Fruit fly (Drosophila melanogaster) whole organism, embryonic: ENCODE data around the gene dar1.

Experiments used
- ATbp ChIP-seq: fragments of 200-800 bp; sonication (Bioruptor generic); optimal IDR thresholded peaks from 2 replicates; lab custom pipeline; 2017; ENCODE audit warnings: missing biosample characterization, mild to moderate bottlenecking, missing genetic modification characterization, missing genetic modification reagents
- Bdp1 ChIP-seq: fragments of 200-800 bp; sonication (Bioruptor generic); optimal IDR thresholded peaks from 3 replicates; lab custom pipeline; 2016; ENCODE audit warnings: missing biosample characterization, missing genetic modification characterization
- CG13287 ChIP-seq: fragments of 200-800 bp; sonication (Bioruptor generic); IDR thresholded peaks from 2 replicates; pipeline ENCODE4 v1.3.6; 2022; ENCODE audit warnings: missing biosample characterization, missing genetic modification characterization; ENCODE audit not compliant: partially characterized antibody
- CG13424 ChIP-seq: fragments of 200-800 bp; sonication (Bioruptor generic); optimal IDR thresholded peaks from 2 replicates; lab custom pipeline; 2019; ENCODE audit warnings: missing biosample characterization, mild to moderate bottlenecking, missing genetic modification characterization, moderate library complexity
- CG1603 ChIP-seq: fragments of 200-800 bp; sonication (Bioruptor generic); optimal IDR thresholded peaks from 2 replicates; lab custom pipeline; 2019; ENCODE audit warnings: missing biosample characterization, mild to moderate bottlenecking, missing genetic modification characterization, moderate library complexity
- CG2120 ChIP-seq: fragments of 200-800 bp; sonication (Bioruptor generic); optimal IDR thresholded peaks from 3 replicates; lab custom pipeline; 2016; ENCODE audit warnings: missing biosample characterization, missing genetic modification characterization
- CG30403 ChIP-seq: fragments of 200-800 bp; sonication (Bioruptor generic); optimal IDR thresholded peaks from 3 replicates; lab custom pipeline; 2016; ENCODE audit warnings: missing biosample characterization, missing genetic modification characterization
- CG4854 ChIP-seq: fragments of 200-800 bp; sonication (Bioruptor generic); optimal IDR thresholded peaks from 2 replicates; lab custom pipeline; 2016; ENCODE audit warnings: missing biosample characterization, missing genetic modification characterization, inconsistent platforms
- CG7839 ChIP-seq: fragments of 200-800 bp; sonication (Bioruptor generic); optimal IDR thresholded peaks from 3 replicates; lab custom pipeline; 2018; ENCODE audit warnings: missing biosample characterization, mild to moderate bottlenecking, missing genetic modification characterization, moderate library complexity
- CG8281 ChIP-seq: fragments of 200-800 bp; sonication (Bioruptor generic); optimal IDR thresholded peaks from 2 replicates; lab custom pipeline; 2018; ENCODE audit warnings: missing biosample characterization, mild to moderate bottlenecking, missing genetic modification characterization, moderate library complexity
- Dek ChIP-seq: fragments of 200-800 bp; sonication (Bioruptor generic); optimal IDR thresholded peaks from 3 replicates; lab custom pipeline; 2019; ENCODE audit warnings: missing biosample characterization, mild to moderate bottlenecking, missing genetic modification characterization, moderate library complexity
- Dfd ChIP-seq, 2 experiments: fragments of >200 bp; optimal IDR thresholded peaks; 2 replicates each; lab custom pipeline; 2017; ENCODE audit warnings: missing biosample characterization in 2 of 2, missing genetic modification characterization in 2 of 2
- Dip2 ChIP-seq: fragments of 200-800 bp; sonication (Bioruptor generic); IDR thresholded peaks from 2 replicates; pipeline ENCODE4 v1.3.6; 2022; ENCODE audit warnings: missing biosample characterization, missing genetic modification characterization
- Dip3 ChIP-seq: fragments of 200-800 bp; sonication (Bioruptor generic); optimal IDR thresholded peaks from 3 replicates; lab custom pipeline; 2016; ENCODE audit warnings: missing biosample characterization, missing genetic modification characterization
- Drgx ChIP-seq: fragments of 200-800 bp; sonication (Bioruptor generic); IDR thresholded peaks from 2 replicates; pipeline ENCODE4 v1.3.6; 2022; ENCODE audit warnings: missing biosample characterization, missing genetic modification characterization
- Elba2 ChIP-seq: fragments of 200-800 bp; sonication (Bioruptor generic); optimal IDR thresholded peaks from 3 replicates; lab custom pipeline; 2016; ENCODE audit warnings: missing biosample characterization, missing genetic modification characterization
- Ets65A ChIP-seq: fragments of 200-800 bp; sonication (Bioruptor generic); peaks from one replicate; lab custom pipeline; 2016; ENCODE audit warnings: missing biosample characterization, missing genetic modification characterization
- Ets97D ChIP-seq: fragments of 200-800 bp; sonication (Bioruptor generic); optimal IDR thresholded peaks from 3 replicates; lab custom pipeline; 2016; ENCODE audit warnings: missing biosample characterization, missing genetic modification characterization
- H2.0 ChIP-seq: fragments of 200-800 bp; sonication (Bioruptor generic); IDR thresholded peaks from 2 replicates; pipeline ENCODE4 v1.3.6; 2022; ENCODE audit warnings: missing biosample characterization, missing genetic modification characterization
- HLH4C ChIP-seq: fragments of 200-800 bp; sonication (Bioruptor generic); IDR thresholded peaks from 3 replicates; pipeline ENCODE4 v1.3.6; 2022; ENCODE audit warnings: missing biosample characterization, missing genetic modification characterization; ENCODE audit not compliant: partially characterized antibody
- HLH54F ChIP-seq: fragments of 200-800 bp; sonication (Bioruptor generic); optimal IDR thresholded peaks from 3 replicates; lab custom pipeline; 2016; ENCODE audit warnings: missing biosample characterization, missing genetic modification characterization
- Hand ChIP-seq: fragments of 200-800 bp; sonication (Bioruptor generic); optimal IDR thresholded peaks from 2 replicates; lab custom pipeline; 2017; ENCODE audit warnings: mild to moderate bottlenecking, missing biosample characterization, missing genetic modification reagents, missing genetic modification characterization
- Hmr ChIP-seq: fragments of 200-800 bp; sonication (Bioruptor generic); optimal IDR thresholded peaks from 3 replicates; lab custom pipeline; 2017; ENCODE audit warnings: mild to moderate bottlenecking, missing biosample characterization, missing genetic modification reagents, missing genetic modification characterization
- Xbp1 ChIP-seq: fragments of 200-800 bp; sonication (Bioruptor generic); optimal IDR thresholded peaks from 3 replicates; lab custom pipeline; 2016; ENCODE audit warnings: missing biosample characterization, mild to moderate bottlenecking, missing genetic modification characterization
- YL-1 ChIP-seq: fragments of 200-800 bp; sonication (Bioruptor generic); optimal IDR thresholded peaks from 3 replicates; lab custom pipeline; 2017; ENCODE audit warnings: missing biosample characterization, mild to moderate bottlenecking, missing genetic modification characterization
- crol ChIP-seq: fragments of 200-800 bp; sonication (Bioruptor generic); IDR thresholded peaks from 2 replicates; pipeline ENCODE4 v1.3.6; 2022; ENCODE audit warnings: missing biosample characterization, missing genetic modification characterization
- da ChIP-seq: fragments of 200-800 bp; sonication (Bioruptor generic); optimal IDR thresholded peaks from 2 replicates; lab custom pipeline; 2016; ENCODE audit warnings: missing biosample characterization, missing genetic modification characterization
- disco-r ChIP-seq: fragments of 200-800 bp; sonication (Bioruptor generic); optimal IDR thresholded peaks from 2 replicates; lab custom pipeline; 2016; ENCODE audit warnings: missing biosample characterization, missing genetic modification characterization
- dm ChIP-seq: fragments of 200-800 bp; sonication (Bioruptor generic); optimal IDR thresholded peaks from 3 replicates; lab custom pipeline; 2016; ENCODE audit warnings: missing biosample characterization, missing genetic modification characterization
- dmrt11E ChIP-seq: fragments of 200-800 bp; sonication (Bioruptor generic); optimal IDR thresholded peaks from 3 replicates; lab custom pipeline; 2018; ENCODE audit warnings: missing biosample characterization, mild to moderate bottlenecking, missing genetic modification characterization, moderate library complexity
- dysf ChIP-seq: fragments of 200-800 bp; sonication (Bioruptor generic); IDR thresholded peaks from 3 replicates; pipeline ENCODE4 v1.3.6; 2022; ENCODE audit warnings: missing biosample characterization, missing genetic modification characterization
- fd3F ChIP-seq: fragments of 200-800 bp; sonication (Bioruptor generic); optimal IDR thresholded peaks from 2 replicates; lab custom pipeline; 2018; ENCODE audit warnings: missing biosample characterization, mild to moderate bottlenecking, missing genetic modification characterization, moderate library complexity
- gem ChIP-seq: fragments of 200-800 bp; sonication (Bioruptor generic); optimal IDR thresholded peaks from 2 replicates; lab custom pipeline; 2019; ENCODE audit warnings: missing biosample characterization, mild to moderate bottlenecking, missing genetic modification characterization, moderate library complexity
- maf-S ChIP-seq: fragments of 200-800 bp; sonication (Bioruptor generic); optimal IDR thresholded peaks from 2 replicates; lab custom pipeline; 2016; ENCODE audit warnings: missing biosample characterization, missing genetic modification characterization
- onecut ChIP-seq: fragments of 200-800 bp; sonication (Bioruptor generic); IDR thresholded peaks from 2 replicates; pipeline ENCODE4 v1.3.6; 2022; ENCODE audit warnings: missing biosample characterization, missing genetic modification characterization
- peb ChIP-seq: fragments of 200-800 bp; sonication (Bioruptor generic); IDR thresholded peaks from 2 replicates; pipeline ENCODE4 v1.3.6; 2022; ENCODE audit warnings: missing biosample characterization, missing genetic modification characterization
- pita ChIP-seq: fragments of 200-800 bp; sonication (Bioruptor generic); optimal IDR thresholded peaks from 2 replicates; lab custom pipeline; 2017; ENCODE audit warnings: missing biosample characterization, mild to moderate bottlenecking, missing genetic modification characterization
- pzg ChIP-seq: fragments of 200-800 bp; sonication (Bioruptor generic); optimal IDR thresholded peaks from 3 replicates; lab custom pipeline; 2018; ENCODE audit warnings: missing biosample characterization, mild to moderate bottlenecking, missing genetic modification characterization, moderate library complexity
- ro ChIP-seq: fragments of 200-800 bp; sonication (Bioruptor generic); IDR thresholded peaks from 2 replicates; pipeline ENCODE4 v1.3.6; 2022; ENCODE audit warnings: missing biosample characterization, missing genetic modification characterization
- sob ChIP-seq: fragments of 200-800 bp; sonication (Bioruptor generic); IDR thresholded peaks from 2 replicates; pipeline ENCODE4 v1.3.6; 2022; ENCODE audit warnings: missing biosample characterization, missing genetic modification characterization
- sug ChIP-seq: fragments of 200-800 bp; optimal IDR thresholded peaks from 2 replicates; lab custom pipeline; 2019; ENCODE audit warnings: missing biosample characterization, mild to moderate bottlenecking, missing genetic modification characterization, moderate library complexity
- tna ChIP-seq: fragments of 200-800 bp; sonication (Bioruptor generic); IDR thresholded peaks from 2 replicates; pipeline ENCODE4 v1.3.6; 2022; ENCODE audit warnings: missing biosample characterization, missing genetic modification characterization; ENCODE audit not compliant: partially characterized antibody
- vnd ChIP-seq: fragments of 200-800 bp; sonication (Bioruptor generic); IDR thresholded peaks from 3 replicates; pipeline ENCODE4 v1.3.6; 2022; ENCODE audit warnings: missing biosample characterization, missing genetic modification characterization; ENCODE audit not compliant: partially characterized antibody
- zf30C ChIP-seq: fragments of 200-800 bp; sonication (Bioruptor generic); optimal IDR thresholded peaks from 3 replicates; lab custom pipeline; 2018; ENCODE audit warnings: missing biosample characterization, mild to moderate bottlenecking, missing genetic modification characterization
- zfh2 ChIP-seq: fragments of 200-800 bp; sonication (Bioruptor generic); optimal IDR thresholded peaks from 2 replicates; lab custom pipeline; 2016; ENCODE audit warnings: missing biosample characterization, missing genetic modification characterization

Gene dar1

dm6 chr3L:3665288-3666210 is 39.4 kb downstream of the dar1 start (continued):
- TF ChIP-seq vnd (GFP tag; lab: Robert Waterston, UW) (no peak), Dek (tag; lab: Kevin White, UChicago) (peak; percentile 20), tna (GFP tag; lab: Robert Waterston, UW) (no peak), pita (GFP tag; lab: Kevin White, UChicago) (no peak), onecut (GFP tag; lab: Robert Waterston, UW) (peak; percentile 20; the same call in 1 of the 2 replicates), HLH4C (no peak), Dip2 (GFP tag; lab: Robert Waterston, UW) (no peak), disco-r (GFP tag; lab: Kevin White, UChicago) (no peak), CG7839 (tag; lab: Kevin White, UChicago) (peak; percentile 10), dm (GFP tag; lab: Kevin White, UChicago) (peak; percentile 17), CG13424 (tag; lab: Kevin White, UChicago) (peak; percentile 61), Dfd (GFP tag; optimal IDR thresholded peaks at IDR 0.05; lab: Kevin White, UChicago) (no peak), Bdp1 (GFP tag; lab: Kevin White, UChicago) (no peak), YL-1 (GFP tag; lab: Kevin White, UChicago) (no peak), CG4854 (GFP tag; lab: Kevin White, UChicago) (no peak), dysf (GFP tag; lab: Robert Waterston, UW) (peak; percentile 36; the same call in 1 of the 3 replicates), ATbp (peak; percentile 44), H2.0 (GFP tag; lab: Robert Waterston, UW) (peak; percentile 6; the same call in 1 of the 2 replicates), crol (GFP tag; lab: Robert Waterston, UW) (0 out of 2 replicates have a peak, but pooled peaks have one; percentile 20), peb (GFP tag; lab: Robert Waterston, UW) (0 out of 2 replicates have a peak, but pooled peaks have one; percentile 40), CG13287 (GFP tag; lab: Robert Waterston, UW) (no peak), da (GFP tag; lab: Kevin White, UChicago) (no peak), Xbp1 (GFP tag; lab: Kevin White, UChicago) (peak; percentile 54), maf-S (GFP tag; lab: Kevin White, UChicago) (peak; percentile 9), CG8281 (no peak), CG2120 (GFP tag; lab: Kevin White, UChicago) (peak; percentile 63), sob (0 out of 2 replicates have a peak, but pooled peaks have one; percentile 12), ro (GFP tag; lab: Robert Waterston, UW) (no peak), Hmr (GFP tag; lab: Kevin White, UChicago) (peak; percentile 14), Ets97D (GFP tag; lab: Kevin White, UChicago) (no peak), Dip3 (GFP tag; lab: Kevin White, UChicago) (peak; percentile 64), Hand (GFP tag; lab: Kevin White, UChicago) (no peak), CG30403 (GFP tag; lab: Kevin White, UChicago) (peak; percentile 55), zfh2 (GFP tag; lab: Kevin White, UChicago) (peak; percentile 47), sug (no peak), HLH54F (GFP tag; lab: Kevin White, UChicago) (peak; percentile 40)

DNA sequence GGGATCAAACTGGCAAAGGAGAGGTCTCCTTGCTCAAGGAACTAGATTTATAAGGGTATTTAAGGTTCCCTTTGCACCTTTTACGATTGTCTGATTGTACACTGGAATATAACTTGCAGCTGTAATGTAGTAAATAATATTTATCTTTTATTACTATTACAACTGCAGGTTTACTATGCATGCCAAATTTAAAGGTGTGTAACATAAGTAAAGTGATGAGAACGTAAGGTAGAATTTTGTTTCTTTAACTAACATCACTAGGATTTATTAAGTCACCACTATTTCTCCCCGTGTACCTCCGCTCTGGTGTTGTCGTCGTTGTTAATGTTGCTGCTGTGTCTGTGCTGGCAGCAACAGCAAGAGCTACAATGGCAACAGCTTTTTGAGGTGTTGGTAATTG is 41.4 kb downstream of the dar1 start:
- TF ChIP-seq Elba2 (GFP tag; lab: Kevin White, UChicago): no peak
- TF ChIP-seq gem: peak; percentile 19
- peak; percentile 49 for TF ChIP-seq Ets65A (GFP tag; lab: Kevin White, UChicago)
- peak; percentile 20 for TF ChIP-seq CG1603 (tag; lab: Kevin White, UChicago)
- TF ChIP-seq fd3F (GFP tag; lab: Kevin White, UChicago): no peak
- peak; percentile 21 for TF ChIP-seq dmrt11E
- 0 out of 2 replicates have a peak, but pooled peaks have one; percentile 25 for TF ChIP-seq Drgx (GFP tag; lab: Robert Waterston, UW)
- TF ChIP-seq zf30C (GFP tag; lab: Kevin White, UChicago): no peak
- TF ChIP-seq pzg (GFP tag; lab: Kevin White, UChicago): no peak
- TF ChIP-seq, all 482 proteins: peak for 5
